Fruit fly (Drosophila melanogaster): ENCODE measurements around the gene mtSSB.

Gene mtSSB

DNA sequence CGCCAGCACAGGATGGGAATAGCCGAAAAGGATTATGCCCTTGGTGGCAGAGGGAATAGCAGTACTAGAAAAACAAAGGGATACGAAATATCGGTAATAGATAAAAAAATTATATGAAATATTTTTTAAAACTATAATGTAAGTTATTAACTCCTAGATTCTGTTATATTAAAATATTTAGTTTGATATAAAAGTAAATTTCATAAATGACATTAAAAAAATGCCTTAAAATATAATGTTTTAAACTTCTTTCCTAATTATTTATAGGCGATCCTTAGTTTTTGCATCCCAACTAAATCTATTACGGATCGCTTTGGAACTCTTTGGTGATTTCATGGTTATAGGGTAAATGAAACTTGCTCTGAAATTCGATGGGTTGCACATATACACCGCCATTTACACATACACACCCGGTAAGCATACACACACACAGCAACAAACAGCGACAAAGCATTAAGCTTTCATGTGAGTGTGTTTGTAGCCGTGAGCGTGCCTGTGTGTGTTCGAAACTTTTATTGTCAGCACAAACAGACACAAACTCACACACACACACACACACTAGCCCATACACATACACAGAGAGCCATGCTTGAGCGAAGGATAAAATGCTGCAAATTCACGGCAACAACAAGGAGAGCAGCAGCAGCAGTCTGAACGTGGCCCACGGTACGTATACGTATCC lies 8.9 kb upstream of the mtSSB start (continued):
- TF ChIP-seq Hmx (GFP tag; optimal IDR thresholded peaks at IDR 0.05) = no peak
- no peak for TF ChIP-seq CG7928 (GFP tag; optimal IDR thresholded peaks at IDR 0.05)
- TF ChIP-seq CG17328 (GFP tag; IDR thresholded peaks at IDR 0.05) = no peak
- TF ChIP-seq CG6854 (GFP tag; optimal IDR thresholded peaks at IDR 0.05) = no peak
- peak; percentile 68 for TF ChIP-seq BtbVII (GFP tag; optimal IDR thresholded peaks at IDR 0.05)
- TF ChIP-seq CG10147 (GFP tag; optimal IDR thresholded peaks at IDR 0.05) = peak; percentile 31
- TF ChIP-seq CG13123 (GFP tag; optimal IDR thresholded peaks at IDR 0.05) = no peak
- no peak for TF ChIP-seq ase (GFP tag; IDR thresholded peaks at IDR 0.05)
- no peak for TF ChIP-seq Mes4 (GFP tag; optimal IDR thresholded peaks at IDR 0.05)
- TF ChIP-seq bsh (GFP tag; optimal IDR thresholded peaks at IDR 0.05) = no peak
- peak; percentile 47 for TF ChIP-seq CG2712 (tag; optimal IDR thresholded peaks at IDR 0.05)
- TF ChIP-seq CG12769 (tag; optimal IDR thresholded peaks at IDR 0.05) = no peak
- no peak for TF ChIP-seq CG3847 (GFP tag; IDR thresholded peaks at IDR 0.05)
- no peak for TF ChIP-seq Dek (tag; optimal IDR thresholded peaks at IDR 0.05)
- TF ChIP-seq Atf3 (GFP tag; optimal IDR thresholded peaks at IDR 0.05) = no peak
- no peak for TF ChIP-seq Adf1 (GFP tag; IDR thresholded peaks at IDR 0.05)
- TF ChIP-seq gce (GFP tag; IDR thresholded peaks at IDR 0.05) = no peak
- TF ChIP-seq slbo (GFP tag; IDR thresholded peaks at IDR 0.05) = peak; percentile 31; the same call in 1 of the 2 replicates
- TF ChIP-seq cwo (GFP tag; optimal IDR thresholded peaks at IDR 0.05) = peak; percentile 44
- TF ChIP-seq HmgZ (tag; optimal IDR thresholded peaks at IDR 0.05) = no peak
- peak; percentile 19 for TF ChIP-seq CG6765 (GFP tag; optimal IDR thresholded peaks at IDR 0.05)
- TF ChIP-seq sob (GFP tag; IDR thresholded peaks at IDR 0.05) = no peak
- no peak for TF ChIP-seq dati (GFP tag; IDR thresholded peaks at IDR 0.05)
- no peak for TF ChIP-seq CG11456 (GFP tag; IDR thresholded peaks at IDR 0.05)
- no peak for TF ChIP-seq CG15479 (GFP tag; optimal IDR thresholded peaks at IDR 0.05)
- TF ChIP-seq CG32532 (GFP tag; IDR thresholded peaks at IDR 0.05) = 0 out of 2 replicates have a peak, but pooled peaks have one; percentile 2
- no peak for TF ChIP-seq trem (tag; optimal IDR thresholded peaks at IDR 0.05)
- no peak for TF ChIP-seq Vsx1 (GFP tag; optimal IDR thresholded peaks at IDR 0.05)
- no peak for TF ChIP-seq CG34224 (GFP tag; IDR thresholded peaks at IDR 0.05; ENCODE audit: partially characterized antibody)
- TF ChIP-seq Asciz (GFP tag; optimal IDR thresholded peaks at IDR 0.05) = peak; percentile 21
- no peak for TF ChIP-seq CG16815 (GFP tag; optimal IDR thresholded peaks at IDR 0.05)
- no peak for TF ChIP-seq gt (GFP tag; IDR thresholded peaks at IDR 0.05)
- no peak for TF ChIP-seq CG6654 (GFP tag; optimal IDR thresholded peaks at IDR 0.05)
- peak; percentile 54 for TF ChIP-seq CG18262 (tag; optimal IDR thresholded peaks at IDR 0.05)
- peak; percentile 58 for TF ChIP-seq sens (GFP tag)
- TF ChIP-seq BEAF-32 (GFP tag; optimal IDR thresholded peaks at IDR 0.05) = no peak
- TF ChIP-seq disco-r (GFP tag; optimal IDR thresholded peaks at IDR 0.05) = no peak
- TF ChIP-seq Dbx (GFP tag; IDR thresholded peaks at IDR 0.05) = no peak
- no peak for TF ChIP-seq Dll (GFP tag; IDR thresholded peaks at IDR 0.05; ENCODE audit: partially characterized antibody)
- TF ChIP-seq Trl (optimal IDR thresholded peaks at IDR 0.05) = no peak
- no peak for TF ChIP-seq Trl (GFP tag; optimal IDR thresholded peaks at IDR 0.05)
- TF ChIP-seq CG1792 (GFP tag; optimal IDR thresholded peaks at IDR 0.05) = no peak
- no peak for TF ChIP-seq sqz (GFP tag; optimal IDR thresholded peaks at IDR 0.05)
- no peak for TF ChIP-seq Poxn (GFP tag; IDR thresholded peaks at IDR 0.05)
- no peak for TF ChIP-seq NFAT (GFP tag; IDR thresholded peaks at IDR 0.05)
- peak; percentile 21 for TF ChIP-seq CG15514 (GFP tag; optimal IDR thresholded peaks at IDR 0.05)
- no peak for TF ChIP-seq B-H1 (GFP tag; IDR thresholded peaks at IDR 0.05)
- TF ChIP-seq H2.0 (GFP tag; IDR thresholded peaks at IDR 0.05) = no peak
- peak; percentile 6 for TF ChIP-seq CG10267 (tag; optimal IDR thresholded peaks at IDR 0.05)
- no peak for TF ChIP-seq psq (GFP tag; optimal IDR thresholded peaks at IDR 0.05)
- TF ChIP-seq tap (tag; optimal IDR thresholded peaks at IDR 0.05) = no peak

All from whole organism, embryonic.